Worm (Caenorhabditis elegans) whole organism, L3 larva: ENCODE data around the gene rnp-5.
A peak's percentile ranks its signal among the peaks of the same experiment; 100 is the strongest.

ENCODE experiments used
- R02D3.7 ChIP-seq: fragments of 150-350 bp; optimal IDR thresholded peaks from 2 replicates; lab custom pipeline; 2014; ENCODE audit warnings: missing biosample characterization, missing genetic modification characterization
- ZK546.5 ChIP-seq: sonication (generic microtip); optimal IDR thresholded peaks from 2 replicates; lab custom pipeline; 2017; ENCODE audit warnings: missing biosample characterization, missing genetic modification characterization
- ama-1 ChIP-seq: fragments of 150-350 bp; optimal IDR thresholded peaks from 2 replicates; lab custom pipeline; 2018
- ceh-16 ChIP-seq: sonication (generic microtip); optimal IDR thresholded peaks from 2 replicates; lab custom pipeline; 2017; ENCODE audit warnings: missing biosample characterization, missing genetic modification characterization
- ceh-28 ChIP-seq: fragments of 150-350 bp; optimal IDR thresholded peaks from 2 replicates; lab custom pipeline; 2014; ENCODE audit warnings: missing biosample characterization, missing genetic modification reagents, missing genetic modification characterization
- ceh-82 ChIP-seq: fragments of 150-350 bp; optimal IDR thresholded peaks from 2 replicates; lab custom pipeline; 2014; ENCODE audit warnings: missing biosample characterization, missing genetic modification characterization
- ceh-9 ChIP-seq: sonication (generic microtip); optimal IDR thresholded peaks from 2 replicates; lab custom pipeline; 2018; ENCODE audit warnings: missing biosample characterization, missing genetic modification characterization
- daf-12 ChIP-seq: fragments of 150-350 bp; optimal IDR thresholded peaks from 2 replicates; lab custom pipeline; 2014; ENCODE audit warnings: missing biosample characterization, missing genetic modification reagents, missing genetic modification characterization
- egl-5 ChIP-seq: fragments of 150-350 bp; optimal IDR thresholded peaks from 2 replicates; lab custom pipeline; 2017; ENCODE audit warnings: missing biosample characterization, missing genetic modification reagents, missing genetic modification characterization, inconsistent platforms
- elt-1 ChIP-seq: fragments of 150-350 bp; optimal IDR thresholded peaks from 2 replicates; lab custom pipeline; 2014; ENCODE audit warnings: missing biosample characterization, missing genetic modification characterization
- elt-2 ChIP-seq: sonication (generic microtip); optimal IDR thresholded peaks from 2 replicates; lab custom pipeline; 2016; ENCODE audit warnings: missing genetic modification reagents, mild to moderate bottlenecking, missing genetic modification characterization, missing compliant biosample characterization
- elt-3 ChIP-seq, 3 experiments: fragments of 150-350 bp in 1 of 3; sonication (generic microtip) in 2 of 3; optimal IDR thresholded peaks; 2 replicates in 2 of 3; 4 replicates in 1 of 3; lab custom pipeline; 2014 to 2017; ENCODE audit warnings: missing biosample characterization in 3 of 3, missing genetic modification characterization in 3 of 3
- eor-1 ChIP-seq, 2 experiments: fragments of 150-350 bp; optimal IDR thresholded peaks; 2 replicates each; lab custom pipeline; 2014 to 2018; ENCODE audit warnings: missing biosample characterization in 2 of 2, missing genetic modification characterization in 2 of 2
- fkh-2 ChIP-seq: fragments of 150-350 bp; optimal IDR thresholded peaks from 2 replicates; lab custom pipeline; 2014; ENCODE audit warnings: missing biosample characterization, missing genetic modification reagents, missing genetic modification characterization
- fos-1 ChIP-seq: fragments of 150-350 bp; optimal IDR thresholded peaks from 2 replicates; lab custom pipeline; 2014; ENCODE audit warnings: missing biosample characterization, missing genetic modification characterization
- hmg-11 ChIP-seq: sonication (generic microtip); optimal IDR thresholded peaks from 2 replicates; lab custom pipeline; 2016; ENCODE audit warnings: missing genetic modification characterization, missing compliant biosample characterization
- jun-1 ChIP-seq: fragments of 150-350 bp; optimal IDR thresholded peaks from 2 replicates; lab custom pipeline; 2014; ENCODE audit warnings: missing biosample characterization, missing genetic modification reagents, missing genetic modification characterization
- lin-15B ChIP-seq: fragments of 150-350 bp; optimal IDR thresholded peaks from 2 replicates; lab custom pipeline; 2014; ENCODE audit warnings: missing biosample characterization, missing genetic modification characterization
- lin-39 ChIP-seq: fragments of 150-350 bp; optimal IDR thresholded peaks from 2 replicates; lab custom pipeline; 2018; ENCODE audit warnings: missing biosample characterization, missing genetic modification reagents, missing genetic modification characterization
- mdl-1 ChIP-seq: fragments of 150-350 bp; optimal IDR thresholded peaks from 2 replicates; lab custom pipeline; 2014; ENCODE audit warnings: missing biosample characterization, missing genetic modification characterization
- mml-1 ChIP-seq: fragments of 150-350 bp; sonication (generic microtip); optimal IDR thresholded peaks from 3 replicates; lab custom pipeline; 2014; ENCODE audit warnings: missing biosample characterization, missing genetic modification characterization
- nfya-1 ChIP-seq: sonication (generic microtip); optimal IDR thresholded peaks from 2 replicates; lab custom pipeline; 2017; ENCODE audit warnings: missing genetic modification characterization, mild to moderate bottlenecking, missing compliant biosample characterization, antibody characterized with exemption, moderate library complexity; ENCODE audit not compliant: insufficient read depth
- nhr-11 ChIP-seq: fragments of 150-350 bp; optimal IDR thresholded peaks from 2 replicates; lab custom pipeline; 2014; ENCODE audit warnings: missing biosample characterization, missing genetic modification characterization
- nhr-12 ChIP-seq: fragments of 150-350 bp; optimal IDR thresholded peaks from 2 replicates; lab custom pipeline; 2014; ENCODE audit warnings: missing biosample characterization, missing genetic modification characterization
- nhr-23 ChIP-seq: fragments of 150-350 bp; optimal IDR thresholded peaks from 2 replicates; lab custom pipeline; 2014; ENCODE audit warnings: missing biosample characterization, missing genetic modification reagents, missing genetic modification characterization
- nhr-237 ChIP-seq: fragments of 150-350 bp; optimal IDR thresholded peaks from 2 replicates; lab custom pipeline; 2014; ENCODE audit warnings: missing biosample characterization, missing genetic modification characterization
- nhr-25 ChIP-seq: sonication (generic microtip); optimal IDR thresholded peaks from 2 replicates; lab custom pipeline; 2017; ENCODE audit warnings: missing biosample characterization, missing genetic modification characterization
- nhr-28 ChIP-seq: fragments of 150-350 bp; optimal IDR thresholded peaks from 2 replicates; lab custom pipeline; 2014; ENCODE audit warnings: missing biosample characterization, missing genetic modification characterization
- nhr-43 ChIP-seq: sonication (generic microtip); optimal IDR thresholded peaks from 2 replicates; lab custom pipeline; 2016; ENCODE audit warnings: mild to moderate bottlenecking, missing genetic modification characterization, missing compliant biosample characterization; ENCODE audit not compliant: poor library complexity, severe bottlenecking
- nhr-67 ChIP-seq: fragments of 150-350 bp; optimal IDR thresholded peaks from 2 replicates; lab custom pipeline; 2014; ENCODE audit warnings: missing biosample characterization, missing genetic modification characterization
- nhr-77 ChIP-seq: fragments of 150-350 bp; optimal IDR thresholded peaks from 2 replicates; lab custom pipeline; 2014; ENCODE audit warnings: missing biosample characterization, missing genetic modification characterization
- pha-4 ChIP-seq: fragments of 150-350 bp; optimal IDR thresholded peaks from 2 replicates; lab custom pipeline; 2014; ENCODE audit warnings: missing biosample characterization, missing genetic modification reagents, missing genetic modification characterization
- pqm-1 ChIP-seq: fragments of 150-350 bp; optimal IDR thresholded peaks from 2 replicates; lab custom pipeline; 2017; ENCODE audit warnings: missing biosample characterization, missing genetic modification characterization, inconsistent platforms
- sea-2 ChIP-seq: fragments of 150-350 bp; sonication (generic microtip); optimal IDR thresholded peaks from 4 replicates; lab custom pipeline; 2014; ENCODE audit warnings: missing biosample characterization, missing genetic modification reagents, missing genetic modification characterization
- skn-1 ChIP-seq: fragments of 150-350 bp; optimal IDR thresholded peaks from 2 replicates; lab custom pipeline; 2014; ENCODE audit warnings: missing biosample characterization, missing genetic modification characterization
- snpc-4 ChIP-seq: fragments of 150-350 bp; optimal IDR thresholded peaks from 2 replicates; lab custom pipeline; 2014; ENCODE audit warnings: missing biosample characterization, missing genetic modification characterization
- unc-39 ChIP-seq: sonication (generic microtip); optimal IDR thresholded peaks from 4 replicates; lab custom pipeline; 2017; ENCODE audit warnings: missing biosample characterization, missing genetic modification characterization
- unc-62 ChIP-seq: fragments of 150-350 bp; sonication (generic microtip); optimal IDR thresholded peaks from 4 replicates; lab custom pipeline; 2014; ENCODE audit warnings: missing biosample characterization, missing genetic modification reagents, missing genetic modification characterization
- zag-1 ChIP-seq: fragments of 150-350 bp; optimal IDR thresholded peaks from 2 replicates; lab custom pipeline; 2014; ENCODE audit warnings: missing biosample characterization, missing genetic modification characterization
- ztf-11 ChIP-seq: fragments of 150-350 bp; optimal IDR thresholded peaks from 2 replicates; lab custom pipeline; 2014; ENCODE audit warnings: missing biosample characterization, missing genetic modification characterization
- ztf-4 ChIP-seq: fragments of 150-350 bp; optimal IDR thresholded peaks from 2 replicates; lab custom pipeline; 2014; ENCODE audit warnings: missing biosample characterization, missing genetic modification characterization

Gene rnp-5

DNA sequence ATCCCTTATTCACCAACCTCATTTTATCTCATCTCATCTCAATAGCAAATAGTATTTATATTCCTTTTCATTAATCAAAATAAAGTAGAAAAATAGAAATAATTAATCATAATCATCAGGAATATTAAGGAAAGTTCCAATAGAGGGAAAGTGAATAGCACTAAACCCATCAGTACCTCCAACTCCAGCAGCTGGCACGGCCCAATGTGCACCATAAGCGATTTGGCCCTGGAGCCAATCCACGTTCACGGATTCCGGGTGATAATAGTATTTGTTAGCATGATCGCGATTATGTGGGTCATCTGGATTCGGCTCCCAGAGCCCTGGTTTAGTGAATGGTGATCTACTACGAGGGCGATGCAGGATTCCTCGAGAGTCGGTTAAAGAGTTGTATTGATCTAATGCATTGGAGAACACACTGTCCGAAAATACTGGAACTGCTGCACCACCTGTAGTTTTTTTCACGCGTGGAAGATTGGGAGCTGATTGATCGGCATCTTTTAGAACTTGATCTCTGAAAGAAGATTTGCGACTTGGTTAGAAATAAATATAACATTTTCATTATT lies 17.9 kb downstream of the rnp-5 start (continued):
- peak; percentile 92 for TF ChIP-seq nhr-43 (tag; lab: Kevin White, UChicago)
- peak; percentile 7 for TF ChIP-seq mdl-1 (tag; lab: Kevin White, UChicago)
- peak; percentile 42 for TF ChIP-seq zag-1
- TF ChIP-seq nhr-25: peak; percentile 62
- TF ChIP-seq nhr-23 (tag; lab: Kevin White, UChicago): no peak
- peak; percentile 47 for TF ChIP-seq pha-4 (tag; lab: Kevin White, UChicago)
- TF ChIP-seq nhr-237 (tag; lab: Kevin White, UChicago): no peak
- no peak for TF ChIP-seq mml-1 (tag; lab: Kevin White, UChicago)
- no peak for TF ChIP-seq lin-15B (tag; lab: Kevin White, UChicago)
- TF ChIP-seq ceh-9 (tag; lab: Kevin White, UChicago): no peak
- TF ChIP-seq, all 47 proteins: peak for 27

DNA sequence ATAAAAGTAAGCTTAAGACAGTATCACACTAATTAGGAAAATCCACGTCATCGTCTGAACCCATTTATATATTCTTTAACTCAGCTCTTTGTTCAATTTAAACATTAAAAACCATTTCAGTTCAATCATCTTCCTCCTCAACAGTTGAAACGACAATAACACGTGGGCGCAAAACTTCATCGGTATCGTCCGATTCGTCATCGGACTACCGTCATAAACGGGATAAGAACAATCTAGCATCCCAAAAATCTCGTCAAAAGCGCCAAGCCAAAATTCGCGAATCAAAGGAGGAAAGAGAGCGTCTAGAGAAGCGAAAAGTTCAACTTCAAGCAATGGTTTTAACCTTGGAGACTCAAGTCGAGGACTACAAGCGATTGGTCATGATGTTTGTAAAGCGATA lies 18.5 kb downstream of the rnp-5 start:
- TF ChIP-seq nhr-25 (peak; percentile 30), nfya-1 (tag; lab: Kevin White, UChicago) (no peak), nhr-11 (tag; lab: Kevin White, UChicago) (no peak), fos-1 (tag; lab: Kevin White, UChicago) (no peak), ama-1 (peak; percentile 60), elt-3 (tag; optimal IDR thresholded peaks at IDR 0.05; lab: Kevin White, UChicago) (no peak), nhr-43 (tag; lab: Kevin White, UChicago) (peak; percentile 45), lin-39 (no peak)

DNA sequence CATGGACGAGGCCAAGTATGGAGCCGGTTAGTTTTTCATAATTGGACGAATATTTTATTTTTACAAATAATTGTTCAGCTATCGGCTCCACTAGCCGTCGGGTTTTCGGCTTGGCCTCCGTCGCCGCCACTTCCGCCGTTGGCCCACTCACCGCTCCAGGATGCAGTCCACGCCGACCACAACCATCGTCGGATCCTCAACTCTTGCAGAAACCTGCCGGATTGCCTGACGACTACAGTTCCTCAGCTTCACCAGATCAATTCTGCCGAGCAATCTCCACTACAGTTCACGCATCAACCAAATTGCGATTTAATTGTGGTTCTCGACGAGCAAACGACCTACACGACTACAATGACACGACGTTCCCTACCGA lies 19.3 kb downstream of the rnp-5 start:
- TF ChIP-seq ceh-16 (tag; lab: Kevin White, UChicago): no peak
- TF ChIP-seq eor-1 (tag; optimal IDR thresholded peaks at IDR 0.05; lab: Kevin White, UChicago): no peak
- TF ChIP-seq pqm-1: no peak
- TF ChIP-seq ceh-82: no peak
- TF ChIP-seq skn-1 (tag; lab: Kevin White, UChicago): no peak
- no peak for TF ChIP-seq elt-3 (tag; optimal IDR thresholded peaks at IDR 0.05; lab: Kevin White, UChicago)
- no peak for TF ChIP-seq nhr-23 (tag; lab: Kevin White, UChicago)
- no peak for TF ChIP-seq ztf-4 (tag; lab: Kevin White, UChicago)
- no peak for TF ChIP-seq ztf-11 (tag; lab: Kevin White, UChicago)

DNA sequence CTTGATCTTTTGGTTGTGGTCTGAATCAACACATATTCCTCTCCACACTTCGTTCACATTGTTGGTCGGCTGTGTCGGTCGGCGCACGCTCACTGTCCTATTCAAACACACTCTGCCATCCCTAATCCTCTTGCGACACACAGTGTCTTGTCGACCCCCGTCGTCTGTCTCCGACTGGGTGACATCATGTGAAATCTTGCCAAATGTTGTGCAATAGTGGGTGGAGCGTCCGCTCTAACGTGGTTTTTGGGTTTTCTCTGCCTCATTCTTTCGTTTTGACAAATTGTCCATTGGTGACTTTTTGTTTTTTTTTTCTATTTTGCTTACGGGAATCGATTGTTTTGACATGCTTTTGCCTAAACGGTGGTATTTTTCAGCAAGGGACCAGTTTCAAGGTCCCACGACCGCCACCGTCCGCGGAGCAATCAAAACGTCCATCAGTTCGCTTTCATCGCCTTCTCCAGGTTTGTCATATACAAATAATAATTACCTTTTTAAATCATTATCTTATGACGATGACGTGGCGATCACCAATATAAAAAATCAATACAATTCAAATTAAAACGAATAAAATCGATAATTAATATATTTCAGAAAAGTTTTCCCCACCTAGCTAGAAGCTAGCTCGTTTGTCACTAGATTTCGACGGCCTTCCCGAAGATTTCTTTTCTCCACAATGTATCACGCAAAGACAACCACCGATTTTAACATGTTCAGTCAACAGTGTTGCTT lies 19.8 kb downstream of the rnp-5 start:
- peak; percentile 96 for TF ChIP-seq nfya-1 (tag; lab: Kevin White, UChicago)
- peak in 2 of 3 experiments; percentile 7 to 53 for TF ChIP-seq elt-3 (tag; optimal IDR thresholded peaks at IDR 0.05; lab: Kevin White, UChicago)
- peak; percentile 91 for TF ChIP-seq fos-1 (tag; lab: Kevin White, UChicago)
- TF ChIP-seq eor-1 (tag; optimal IDR thresholded peaks at IDR 0.05; lab: Kevin White, UChicago): no peak
- peak; percentile 88 for TF ChIP-seq nhr-43 (tag; lab: Kevin White, UChicago)
- no peak for TF ChIP-seq nhr-28
- no peak for TF ChIP-seq ceh-16 (tag; lab: Kevin White, UChicago)
- peak; percentile 67 for TF ChIP-seq snpc-4
- TF ChIP-seq R02D3.7 (tag; lab: Kevin White, UChicago): peak; percentile 77
- peak; percentile 85 for TF ChIP-seq elt-2 (tag; lab: Kevin White, UChicago)
- peak; percentile 98 for TF ChIP-seq nhr-25
- peak; percentile 98 for TF ChIP-seq pha-4 (tag; lab: Kevin White, UChicago)
- TF ChIP-seq nhr-12 (tag; lab: Kevin White, UChicago): no peak
- peak; percentile 67 for TF ChIP-seq elt-1 (tag; lab: Kevin White, UChicago)
- TF ChIP-seq mml-1 (tag; lab: Kevin White, UChicago): peak; percentile 8
- peak; percentile 82 for TF ChIP-seq nhr-11 (tag; lab: Kevin White, UChicago)
- TF ChIP-seq nhr-67 (tag; lab: Kevin White, UChicago): no peak
- no peak for TF ChIP-seq ZK546.5 (tag; lab: Kevin White, UChicago)
- TF ChIP-seq nhr-77: peak; percentile 21
- TF ChIP-seq jun-1 (tag; lab: Kevin White, UChicago): peak; percentile 92
- peak; percentile 97 for TF ChIP-seq hmg-11 (tag; lab: Kevin White, UChicago)
- peak; percentile 93 for TF ChIP-seq ceh-28 (tag; lab: Kevin White, UChicago)
- peak; percentile 33 for TF ChIP-seq unc-62
- no peak for TF ChIP-seq unc-39
- TF ChIP-seq ztf-4 (tag; lab: Kevin White, UChicago): peak; percentile 67
- no peak for TF ChIP-seq nhr-237 (tag; lab: Kevin White, UChicago)
- TF ChIP-seq zag-1: peak; percentile 25
- peak; percentile 83 for TF ChIP-seq egl-5 (tag; lab: Kevin White, UChicago)
- peak; percentile 81 for TF ChIP-seq skn-1 (tag; lab: Kevin White, UChicago)
- peak; percentile 49 for TF ChIP-seq sea-2 (GFP tag; lab: Kevin White, UChicago)
- TF ChIP-seq lin-15B (tag; lab: Kevin White, UChicago): peak; percentile 69
- no peak for TF ChIP-seq ztf-11 (tag; lab: Kevin White, UChicago)
- TF ChIP-seq ama-1: peak; percentile 93
- peak; percentile 97 for TF ChIP-seq lin-39
- peak; percentile 91 for TF ChIP-seq pqm-1
- peak; percentile 94 for TF ChIP-seq nhr-23 (tag; lab: Kevin White, UChicago)
- TF ChIP-seq daf-12 (tag; lab: Kevin White, UChicago): no peak
- TF ChIP-seq ceh-82: no peak
- no peak for TF ChIP-seq fkh-2 (tag; lab: Kevin White, UChicago)
